Fruit fly (Drosophila melanogaster) whole organism, wandering third instar larva: Measurements from ENCODE around the gene Mkk4.

ENCODE experiments used
- Abd-B ChIP-seq: fragments of >200 bp; optimal IDR thresholded peaks from 2 replicates; lab custom pipeline; 2017; ENCODE audit warnings: missing biosample characterization, missing genetic modification characterization
- CG32264 ChIP-seq: fragments of 200-800 bp; sonication (Bioruptor generic); optimal IDR thresholded peaks from 2 replicates; lab custom pipeline; 2016; ENCODE audit warnings: missing biosample characterization, missing genetic modification characterization
- CG9705 ChIP-seq: fragments of 200-800 bp; sonication (Bioruptor generic); optimal IDR thresholded peaks from 2 replicates; lab custom pipeline; 2018; ENCODE audit warnings: missing biosample characterization, mild to moderate bottlenecking, missing genetic modification characterization
- CrebA ChIP-seq: fragments of 200-800 bp; sonication (Bioruptor generic); optimal IDR thresholded peaks from 2 replicates; lab custom pipeline; 2016; ENCODE audit warnings: missing biosample characterization, mild to moderate bottlenecking, missing genetic modification characterization, borderline replicate concordance
- Dfd ChIP-seq: fragments of >200 bp; optimal IDR thresholded peaks from 2 replicates; lab custom pipeline; 2017; ENCODE audit warnings: missing biosample characterization, missing genetic modification characterization
- Dif ChIP-seq: fragments of 200-275, 200-300 bp; sonication (Bioruptor generic); optimal IDR thresholded peaks from 2 replicates; lab custom pipeline; 2018; ENCODE audit warnings: missing biosample characterization, missing genetic modification characterization; ENCODE audit not compliant: partially characterized antibody
- GATAd ChIP-seq: sonication (Bioruptor generic); optimal IDR thresholded peaks from 2 replicates; lab custom pipeline; 2016; ENCODE audit warnings: missing biosample characterization, missing genetic modification characterization
- HLH106 ChIP-seq: fragments of 200-800 bp; optimal IDR thresholded peaks from 3 replicates; lab custom pipeline; 2019; ENCODE audit warnings: missing biosample characterization, mild to moderate bottlenecking, missing genetic modification characterization, moderate library complexity
- Hnf4 ChIP-seq: fragments of 200-800 bp; sonication (Bioruptor generic); optimal IDR thresholded peaks from 2 replicates; lab custom pipeline; 2016; ENCODE audit warnings: missing biosample characterization, mild to moderate bottlenecking, missing genetic modification characterization
- Hr78 ChIP-seq: fragments of >200 bp; optimal IDR thresholded peaks from 2 replicates; lab custom pipeline; 2017; ENCODE audit warnings: missing biosample characterization, missing genetic modification characterization
- Hr83 ChIP-seq: fragments of 200-300 bp; sonication (Bioruptor generic); optimal IDR thresholded peaks from 2 replicates; lab custom pipeline; 2016; ENCODE audit warnings: missing biosample characterization, mild to moderate bottlenecking, missing genetic modification characterization, moderate library complexity; ENCODE audit not compliant: poor library complexity, severe bottlenecking
- Jra ChIP-seq: sonication (Bioruptor generic); optimal IDR thresholded peaks from 2 replicates; lab custom pipeline; 2016; ENCODE audit warnings: missing biosample characterization, missing genetic modification characterization
- Mio ChIP-seq: sonication (Bioruptor generic); optimal IDR thresholded peaks from 2 replicates; lab custom pipeline; 2016; ENCODE audit warnings: missing biosample characterization, missing genetic modification characterization
- Myc ChIP-seq: fragments of >200 bp; optimal IDR thresholded peaks from 2 replicates; lab custom pipeline; 2017
- N ChIP-seq: fragments of >200 bp; optimal IDR thresholded peaks from 2 replicates; lab custom pipeline; 2018; ENCODE audit warnings: missing biosample characterization, missing external identifiers, missing genetic modification characterization
- OdsH ChIP-seq: fragments of 200-800 bp; sonication (Bioruptor generic); optimal IDR thresholded peaks from 2 replicates; lab custom pipeline; 2016; ENCODE audit warnings: missing biosample characterization, mild to moderate bottlenecking, missing genetic modification characterization
- Rel ChIP-seq, 2 experiments: fragments of 200-800 bp; sonication (Bioruptor generic) in 1 of 2; optimal IDR thresholded peaks; 2 replicates in 1 of 2; 3 replicates in 1 of 2; lab custom pipeline; 2016 to 2019; ENCODE audit warnings: mild to moderate bottlenecking in 2 of 2, missing biosample characterization in 2 of 2, missing genetic modification characterization in 2 of 2, moderate library complexity in 1 of 2
- Sp1 ChIP-seq: fragments of 200-800 bp; sonication (Bioruptor generic); optimal IDR thresholded peaks from 3 replicates; lab custom pipeline; 2019; ENCODE audit warnings: missing biosample characterization, mild to moderate bottlenecking, missing genetic modification characterization, moderate library complexity
- Vsx2 ChIP-seq: fragments of 200-300, 225-300 bp; sonication (Bioruptor generic); optimal IDR thresholded peaks from 2 replicates; lab custom pipeline; 2018; ENCODE audit warnings: missing biosample characterization, missing genetic modification characterization; ENCODE audit not compliant: partially characterized antibody
- br ChIP-seq: fragments of 200-800 bp; sonication (Bioruptor generic); optimal IDR thresholded peaks from 2 replicates; lab custom pipeline; 2016; ENCODE audit warnings: missing biosample characterization, missing genetic modification characterization
- brk ChIP-seq: fragments of 200-800 bp; sonication (Bioruptor generic); optimal IDR thresholded peaks from 2 replicates; lab custom pipeline; 2016; ENCODE audit warnings: missing biosample characterization, mild to moderate bottlenecking, missing genetic modification characterization
- dl ChIP-seq, 2 experiments: fragments of 175-275, 200-275 bp in 1 of 2; fragments of 200-275 bp in 1 of 2; sonication (Bioruptor generic); optimal IDR thresholded peaks; lab custom pipeline; 2018; ENCODE audit warnings: mild to moderate bottlenecking in 2 of 2, missing biosample characterization in 2 of 2, missing genetic modification characterization in 2 of 2, moderate library complexity in 2 of 2; ENCODE audit not compliant: partially characterized antibody in 2 of 2, insufficient read depth in 1 of 2
- dmrt93B ChIP-seq: fragments of 200-800 bp; sonication (Bioruptor generic); optimal IDR thresholded peaks from 2 replicates; lab custom pipeline; 2018; ENCODE audit warnings: missing biosample characterization, mild to moderate bottlenecking, missing genetic modification characterization
- dsf ChIP-seq: sonication (Bioruptor generic); optimal IDR thresholded peaks from 2 replicates; lab custom pipeline; 2016; ENCODE audit warnings: missing biosample characterization, missing genetic modification characterization, borderline replicate concordance
- ey ChIP-seq: fragments of 200-800 bp; sonication (Bioruptor generic); optimal IDR thresholded peaks from 2 replicates; lab custom pipeline; 2016; ENCODE audit warnings: missing biosample characterization, missing genetic modification characterization
- foxo ChIP-seq, 2 experiments: fragments of 200-800 bp; sonication (Bioruptor generic); optimal IDR thresholded peaks; 2 replicates in 1 of 2; 3 replicates in 1 of 2; lab custom pipeline; 2016 to 2017; ENCODE audit warnings: missing biosample characterization in 2 of 2, missing genetic modification characterization in 2 of 2
- fru ChIP-seq: fragments of 200-800 bp; sonication (Bioruptor generic); optimal IDR thresholded peaks from 3 replicates; lab custom pipeline; 2016; ENCODE audit warnings: missing biosample characterization, mild to moderate bottlenecking, missing genetic modification characterization
- h ChIP-seq: fragments of 200-800 bp; sonication (Bioruptor generic); optimal IDR thresholded peaks from 3 replicates; lab custom pipeline; 2016; ENCODE audit warnings: missing biosample characterization, mild to moderate bottlenecking, missing genetic modification characterization
- jim ChIP-seq: fragments of 175-275, 200-325 bp; sonication (Bioruptor generic); optimal IDR thresholded peaks from 2 replicates; lab custom pipeline; 2016; ENCODE audit warnings: missing biosample characterization, mild to moderate bottlenecking, missing genetic modification characterization
- lola ChIP-seq: fragments of >200 bp; optimal IDR thresholded peaks from 2 replicates; lab custom pipeline; 2017; ENCODE audit warnings: missing biosample characterization, missing genetic modification characterization
- pan ChIP-seq: fragments of >200 bp; optimal IDR thresholded peaks from 2 replicates; lab custom pipeline; 2017
- psq ChIP-seq: fragments of 200-800 bp; sonication (Bioruptor generic); optimal IDR thresholded peaks from 3 replicates; lab custom pipeline; 2017; ENCODE audit warnings: missing biosample characterization, mild to moderate bottlenecking, missing genetic modification characterization, moderate library complexity
- rgr ChIP-seq: fragments of 200-800 bp; sonication (Bioruptor generic); optimal IDR thresholded peaks from 3 replicates; lab custom pipeline; 2016; ENCODE audit warnings: missing biosample characterization, mild to moderate bottlenecking, missing genetic modification characterization
- sage ChIP-seq: fragments of 200-800 bp; sonication (Bioruptor generic); optimal IDR thresholded peaks from 2 replicates; lab custom pipeline; 2016; ENCODE audit warnings: missing biosample characterization, mild to moderate bottlenecking, missing genetic modification characterization
- sv ChIP-seq: fragments of 200-800 bp; sonication (Bioruptor generic); optimal IDR thresholded peaks from 3 replicates; lab custom pipeline; 2016; ENCODE audit warnings: missing biosample characterization, missing genetic modification characterization
- tai ChIP-seq: sonication (Bioruptor generic); optimal IDR thresholded peaks from 2 replicates; lab custom pipeline; 2016; ENCODE audit warnings: missing biosample characterization, missing genetic modification characterization
- usp ChIP-seq: fragments of >200 bp; optimal IDR thresholded peaks from 2 replicates; lab custom pipeline; 2017; ENCODE audit warnings: missing biosample characterization, missing genetic modification characterization
- woc ChIP-seq: sonication (Bioruptor generic); optimal IDR thresholded peaks from 2 replicates; lab custom pipeline; 2016; ENCODE audit warnings: missing biosample characterization, mild to moderate bottlenecking, missing genetic modification characterization

Gene Mkk4

dm6 chr3R:8659200-8659897, 8.8 kb upstream of the Mkk4 start:
- no peak for TF ChIP-seq Vsx2 (GFP tag; lab: Kevin White, UChicago)
- TF ChIP-seq sage (GFP tag; lab: Kevin White, UChicago) = no peak
- TF ChIP-seq Sp1 = peak; percentile 63
- peak; percentile 60 for TF ChIP-seq rgr (GFP tag; lab: Kevin White, UChicago)
- TF ChIP-seq brk (GFP tag; lab: Kevin White, UChicago) = peak; percentile 56
- TF ChIP-seq sv (GFP tag; lab: Kevin White, UChicago) = no peak
- no peak for TF ChIP-seq pan (lab: Kevin White, UChicago)
- no peak for TF ChIP-seq Hr78 (GFP tag; lab: Kevin White, UChicago)
- TF ChIP-seq dl (GFP tag; optimal IDR thresholded peaks at IDR 0.05; lab: Kevin White, UChicago; ENCODE audit: insufficient read depth in 1 of 2, partially characterized antibody in 2 of 2) = peak in 1 of 2 experiments; percentile 12
- peak; percentile 46 for TF ChIP-seq Rel (GFP tag; optimal IDR thresholded peaks at IDR 0.05; lab: Kevin White, UChicago)
- TF ChIP-seq Rel (tag; optimal IDR thresholded peaks at IDR 0.05; lab: Kevin White, UChicago) = peak; percentile 54
- TF ChIP-seq Dif = no peak
- TF ChIP-seq Jra (GFP tag; lab: Kevin White, UChicago) = peak; percentile 36
- no peak for TF ChIP-seq CG32264 (GFP tag; lab: Kevin White, UChicago)
- TF ChIP-seq HLH106 (tag; lab: Kevin White, UChicago) = peak; percentile 49
- no peak for TF ChIP-seq tai (GFP tag; lab: Kevin White, UChicago)
- TF ChIP-seq Mio (GFP tag; lab: Kevin White, UChicago) = no peak
- TF ChIP-seq N = peak; percentile 60
- peak; percentile 58 for TF ChIP-seq br
- TF ChIP-seq Hr83 (GFP tag; lab: Kevin White, UChicago) = peak; percentile 75
- TF ChIP-seq CrebA (GFP tag; lab: Kevin White, UChicago) = no peak
- peak; percentile 36 for TF ChIP-seq fru (GFP tag; lab: Kevin White, UChicago)
- no peak for TF ChIP-seq GATAd
- TF ChIP-seq foxo (GFP tag; optimal IDR thresholded peaks at IDR 0.05; lab: Kevin White, UChicago) = peak in 1 of 2 experiments; percentile 70
- no peak for TF ChIP-seq Dfd (GFP tag; lab: Kevin White, UChicago)
- peak; percentile 13 for TF ChIP-seq dmrt93B (GFP tag; lab: Kevin White, UChicago)
- no peak for TF ChIP-seq Myc (lab: Kevin White, UChicago)
- peak; percentile 74 for TF ChIP-seq h (GFP tag; lab: Kevin White, UChicago)
- peak; percentile 65 for TF ChIP-seq ey (GFP tag; lab: Kevin White, UChicago)
- TF ChIP-seq woc (GFP tag; lab: Kevin White, UChicago) = peak; percentile 66
- TF ChIP-seq psq (GFP tag; lab: Kevin White, UChicago) = peak; percentile 54
- peak; percentile 54 for TF ChIP-seq Hnf4 (GFP tag; lab: Kevin White, UChicago)
- TF ChIP-seq lola (GFP tag; lab: Kevin White, UChicago) = no peak
- TF ChIP-seq Abd-B (GFP tag; lab: Kevin White, UChicago) = no peak
- no peak for TF ChIP-seq usp (GFP tag; lab: Kevin White, UChicago)
- peak; percentile 46 for TF ChIP-seq CG9705
- TF ChIP-seq OdsH (GFP tag; lab: Kevin White, UChicago) = peak; percentile 48
- TF ChIP-seq dsf (GFP tag; lab: Kevin White, UChicago) = no peak
- TF ChIP-seq jim = no peak

dm6 chr3R:8658688-8659087, 8.1 kb upstream of the Mkk4 start:
- TF ChIP-seq usp (GFP tag; lab: Kevin White, UChicago) (no peak), Vsx2 (GFP tag; lab: Kevin White, UChicago) (no peak)
